Worm (Caenorhabditis elegans) whole organism, L3 larva: ENCODE data around the gene ufbp-1.

ENCODE experiments used
- R02D3.7 ChIP-seq: fragments of 150-350 bp; optimal IDR thresholded peaks from 2 replicates; lab custom pipeline; 2014; ENCODE audit warnings: missing biosample characterization, missing genetic modification characterization
- aly-2 ChIP-seq: fragments of 150-350 bp; optimal IDR thresholded peaks from 2 replicates; lab custom pipeline; 2014; ENCODE audit warnings: missing biosample characterization, missing genetic modification characterization
- ama-1 ChIP-seq: fragments of 150-350 bp; optimal IDR thresholded peaks from 2 replicates; lab custom pipeline; 2018
- ceh-16 ChIP-seq: sonication (generic microtip); optimal IDR thresholded peaks from 2 replicates; lab custom pipeline; 2017; ENCODE audit warnings: missing biosample characterization, missing genetic modification characterization
- ceh-82 ChIP-seq: fragments of 150-350 bp; optimal IDR thresholded peaks from 2 replicates; lab custom pipeline; 2014; ENCODE audit warnings: missing biosample characterization, missing genetic modification characterization
- ceh-9 ChIP-seq: sonication (generic microtip); optimal IDR thresholded peaks from 2 replicates; lab custom pipeline; 2018; ENCODE audit warnings: missing biosample characterization, missing genetic modification characterization
- daf-12 ChIP-seq: fragments of 150-350 bp; optimal IDR thresholded peaks from 2 replicates; lab custom pipeline; 2014; ENCODE audit warnings: missing biosample characterization, missing genetic modification reagents, missing genetic modification characterization
- egl-27 ChIP-seq: sonication (generic microtip); optimal IDR thresholded peaks from 4 replicates; lab custom pipeline; 2017; ENCODE audit warnings: missing biosample characterization, missing genetic modification reagents, missing genetic modification characterization
- egl-5 ChIP-seq: fragments of 150-350 bp; optimal IDR thresholded peaks from 2 replicates; lab custom pipeline; 2017; ENCODE audit warnings: missing biosample characterization, missing genetic modification reagents, missing genetic modification characterization, inconsistent platforms
- elt-1 ChIP-seq: fragments of 150-350 bp; optimal IDR thresholded peaks from 2 replicates; lab custom pipeline; 2014; ENCODE audit warnings: missing biosample characterization, missing genetic modification characterization
- elt-2 ChIP-seq: sonication (generic microtip); optimal IDR thresholded peaks from 2 replicates; lab custom pipeline; 2016; ENCODE audit warnings: missing genetic modification reagents, mild to moderate bottlenecking, missing genetic modification characterization, missing compliant biosample characterization
- elt-3 ChIP-seq, 3 experiments: fragments of 150-350 bp in 1 of 3; sonication (generic microtip) in 2 of 3; optimal IDR thresholded peaks; 2 replicates in 2 of 3; 4 replicates in 1 of 3; lab custom pipeline; 2014 to 2017; ENCODE audit warnings: missing biosample characterization in 3 of 3, missing genetic modification characterization in 3 of 3
- fkh-2 ChIP-seq: fragments of 150-350 bp; optimal IDR thresholded peaks from 2 replicates; lab custom pipeline; 2014; ENCODE audit warnings: missing biosample characterization, missing genetic modification reagents, missing genetic modification characterization
- hmg-11 ChIP-seq: sonication (generic microtip); optimal IDR thresholded peaks from 2 replicates; lab custom pipeline; 2016; ENCODE audit warnings: missing genetic modification characterization, missing compliant biosample characterization
- lin-15B ChIP-seq: fragments of 150-350 bp; optimal IDR thresholded peaks from 2 replicates; lab custom pipeline; 2014; ENCODE audit warnings: missing biosample characterization, missing genetic modification characterization
- mml-1 ChIP-seq: fragments of 150-350 bp; sonication (generic microtip); optimal IDR thresholded peaks from 3 replicates; lab custom pipeline; 2014; ENCODE audit warnings: missing biosample characterization, missing genetic modification characterization
- nfya-1 ChIP-seq: sonication (generic microtip); optimal IDR thresholded peaks from 2 replicates; lab custom pipeline; 2017; ENCODE audit warnings: missing genetic modification characterization, mild to moderate bottlenecking, missing compliant biosample characterization, antibody characterized with exemption, moderate library complexity; ENCODE audit not compliant: insufficient read depth
- nhr-11 ChIP-seq: fragments of 150-350 bp; optimal IDR thresholded peaks from 2 replicates; lab custom pipeline; 2014; ENCODE audit warnings: missing biosample characterization, missing genetic modification characterization
- nhr-12 ChIP-seq: fragments of 150-350 bp; optimal IDR thresholded peaks from 2 replicates; lab custom pipeline; 2014; ENCODE audit warnings: missing biosample characterization, missing genetic modification characterization
- nhr-23 ChIP-seq: fragments of 150-350 bp; optimal IDR thresholded peaks from 2 replicates; lab custom pipeline; 2014; ENCODE audit warnings: missing biosample characterization, missing genetic modification reagents, missing genetic modification characterization
- nhr-237 ChIP-seq: fragments of 150-350 bp; optimal IDR thresholded peaks from 2 replicates; lab custom pipeline; 2014; ENCODE audit warnings: missing biosample characterization, missing genetic modification characterization
- nhr-25 ChIP-seq: sonication (generic microtip); optimal IDR thresholded peaks from 2 replicates; lab custom pipeline; 2017; ENCODE audit warnings: missing biosample characterization, missing genetic modification characterization
- nhr-28 ChIP-seq: fragments of 150-350 bp; optimal IDR thresholded peaks from 2 replicates; lab custom pipeline; 2014; ENCODE audit warnings: missing biosample characterization, missing genetic modification characterization
- nhr-43 ChIP-seq: sonication (generic microtip); optimal IDR thresholded peaks from 2 replicates; lab custom pipeline; 2016; ENCODE audit warnings: mild to moderate bottlenecking, missing genetic modification characterization, missing compliant biosample characterization; ENCODE audit not compliant: poor library complexity, severe bottlenecking
- nhr-67 ChIP-seq: fragments of 150-350 bp; optimal IDR thresholded peaks from 2 replicates; lab custom pipeline; 2014; ENCODE audit warnings: missing biosample characterization, missing genetic modification characterization
- nhr-76 ChIP-seq: fragments of 150-350 bp; sonication (generic microtip); optimal IDR thresholded peaks from 5 replicates; lab custom pipeline; 2014; ENCODE audit warnings: missing biosample characterization, missing genetic modification characterization
- nhr-77 ChIP-seq: fragments of 150-350 bp; optimal IDR thresholded peaks from 2 replicates; lab custom pipeline; 2014; ENCODE audit warnings: missing biosample characterization, missing genetic modification characterization
- pha-4 ChIP-seq: fragments of 150-350 bp; optimal IDR thresholded peaks from 2 replicates; lab custom pipeline; 2014; ENCODE audit warnings: missing biosample characterization, missing genetic modification reagents, missing genetic modification characterization
- sea-2 ChIP-seq: fragments of 150-350 bp; sonication (generic microtip); optimal IDR thresholded peaks from 4 replicates; lab custom pipeline; 2014; ENCODE audit warnings: missing biosample characterization, missing genetic modification reagents, missing genetic modification characterization
- snpc-4 ChIP-seq: fragments of 150-350 bp; optimal IDR thresholded peaks from 2 replicates; lab custom pipeline; 2014; ENCODE audit warnings: missing biosample characterization, missing genetic modification characterization
- tbx-2 ChIP-seq: sonication (generic microtip); optimal IDR thresholded peaks from 2 replicates; lab custom pipeline; 2016; ENCODE audit warnings: mild to moderate bottlenecking, missing genetic modification characterization, missing compliant biosample characterization
- unc-62 ChIP-seq: fragments of 150-350 bp; sonication (generic microtip); optimal IDR thresholded peaks from 4 replicates; lab custom pipeline; 2014; ENCODE audit warnings: missing biosample characterization, missing genetic modification reagents, missing genetic modification characterization
- zag-1 ChIP-seq: fragments of 150-350 bp; optimal IDR thresholded peaks from 2 replicates; lab custom pipeline; 2014; ENCODE audit warnings: missing biosample characterization, missing genetic modification characterization
- ztf-11 ChIP-seq: fragments of 150-350 bp; optimal IDR thresholded peaks from 2 replicates; lab custom pipeline; 2014; ENCODE audit warnings: missing biosample characterization, missing genetic modification characterization
- ztf-4 ChIP-seq: fragments of 150-350 bp; optimal IDR thresholded peaks from 2 replicates; lab custom pipeline; 2014; ENCODE audit warnings: missing biosample characterization, missing genetic modification characterization

ufbp-1 gene

DNA sequence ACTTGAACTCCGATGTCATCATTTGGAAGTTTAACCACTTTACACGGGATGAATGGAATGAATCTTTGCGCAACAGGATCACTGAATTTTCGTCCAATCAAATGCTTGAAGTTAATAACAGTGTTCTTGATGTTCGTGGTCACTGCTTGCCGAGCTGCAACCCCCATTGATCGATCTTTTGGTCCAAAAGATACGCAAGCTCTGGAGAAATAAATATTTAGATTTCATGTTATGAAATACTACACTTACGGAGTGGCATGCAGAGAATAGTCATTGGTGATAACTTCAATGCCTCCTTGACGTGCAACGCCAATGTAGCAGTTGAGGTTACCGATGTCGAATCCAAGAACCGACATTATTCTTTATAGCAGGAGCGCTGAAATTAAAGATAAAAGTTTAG lies 3.1 kb upstream of the ufbp-1 start, which contains the start of gene hsp-110:
TSS of gene hsp-110 (minus strand) at position 376 of the 400 bp plus-strand sequence.
- no peak for TF ChIP-seq nfya-1 (tag; lab: Kevin White, UChicago)
- no peak for TF ChIP-seq aly-2 (tag; lab: Kevin White, UChicago)
- TF ChIP-seq ztf-4, result no peak
- TF ChIP-seq nhr-12 (tag; lab: Kevin White, UChicago), result no peak
- TF ChIP-seq elt-1, result no peak
- TF ChIP-seq nhr-23 (tag; lab: Kevin White, UChicago), result no peak
- TF ChIP-seq egl-5, result no peak
- no peak for TF ChIP-seq R02D3.7 (tag; lab: Kevin White, UChicago)

DNA sequence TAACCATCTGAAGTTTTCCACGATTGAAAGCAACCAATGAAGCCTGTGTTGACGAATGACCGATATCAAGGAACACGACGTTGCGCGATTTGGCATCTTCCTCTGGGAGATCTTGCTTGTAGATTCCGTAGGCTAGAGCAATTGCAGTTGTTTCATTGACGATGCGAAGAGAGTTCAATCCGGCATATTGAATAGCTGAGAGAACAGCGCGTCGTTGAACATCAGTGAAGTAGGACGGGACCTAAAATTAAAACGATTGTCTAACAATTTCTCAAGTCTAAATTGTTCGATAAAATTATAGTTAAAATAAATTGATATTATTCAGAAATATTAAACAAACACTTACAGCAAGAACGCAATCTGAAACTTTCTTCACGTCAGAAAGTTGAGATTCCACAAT lies 2.7 kb upstream of the ufbp-1 start:
- TF ChIP-seq pha-4 (tag; lab: Kevin White, UChicago) (peak; percentile 16), unc-62 (GFP tag; lab: Kevin White, UChicago) (no peak), ama-1 (lab: Kevin White, UChicago) (peak; percentile 81)

DNA sequence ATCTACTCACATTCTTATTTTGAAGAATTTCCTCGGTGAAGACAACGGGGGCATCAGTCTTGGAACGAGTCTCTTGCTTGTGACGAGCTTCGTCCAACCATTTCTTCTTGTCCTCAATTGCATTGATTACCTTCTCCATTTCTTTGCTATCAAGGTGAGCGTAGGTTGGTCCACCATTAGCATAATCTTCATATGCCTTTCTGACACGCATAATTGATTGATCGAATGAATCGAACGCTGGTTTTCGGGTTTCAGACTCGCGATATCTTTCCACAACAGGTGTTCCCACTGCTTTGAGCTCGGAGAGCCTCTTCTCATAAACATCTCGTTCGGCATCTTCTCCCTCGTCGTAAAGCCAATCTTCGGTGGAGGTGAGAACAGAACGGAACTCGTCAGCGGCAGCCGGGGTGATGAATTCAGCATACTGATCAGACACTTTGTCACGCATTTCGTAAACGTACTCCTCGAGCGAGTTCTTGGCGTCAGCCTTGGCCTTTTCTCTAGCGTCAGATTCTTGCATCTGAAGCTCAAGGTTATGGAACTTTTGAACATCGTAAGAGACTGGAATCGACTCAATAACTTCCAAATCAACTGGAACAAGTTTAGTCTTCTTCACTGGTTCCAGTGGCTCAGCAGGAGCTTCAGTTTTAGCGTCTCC lies 1.2 kb upstream of the ufbp-1 start:
- TF ChIP-seq elt-2, result no peak
- TF ChIP-seq elt-1, result no peak
- TF ChIP-seq ama-1 (lab: Kevin White, UChicago), result peak; percentile 27
- no peak for TF ChIP-seq R02D3.7 (tag; lab: Kevin White, UChicago)
- TF ChIP-seq nhr-67 (tag; lab: Kevin White, UChicago), result no peak
- no peak for TF ChIP-seq aly-2 (tag; lab: Kevin White, UChicago)
- TF ChIP-seq nhr-25 (tag; lab: Kevin White, UChicago), result no peak

DNA sequence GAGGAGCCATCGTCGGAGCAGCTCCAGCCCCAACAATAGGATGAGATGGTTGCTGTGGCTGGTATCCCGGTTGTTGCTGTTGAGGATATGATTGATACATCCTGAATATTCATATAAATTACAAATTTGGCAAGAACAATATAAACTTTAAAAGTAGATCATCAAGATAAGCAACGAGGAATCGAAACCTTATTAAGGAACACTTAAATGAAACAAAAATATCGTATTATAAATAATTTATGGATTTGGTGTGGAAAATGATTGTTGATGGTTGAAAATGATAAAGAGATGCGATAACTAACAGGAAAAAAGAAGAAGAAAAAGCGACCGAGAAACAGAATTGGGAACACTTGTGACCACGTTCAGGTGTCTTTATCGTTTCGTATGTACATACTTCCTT lies 4.1 kb downstream of the ufbp-1 start, which contains the start of gene pqn-96:
TSS of gene pqn-96 (minus strand) at position 101 of the 400 bp plus-strand sequence.
- no peak for TF ChIP-seq snpc-4 (tag; lab: Kevin White, UChicago)
- no peak for TF ChIP-seq mml-1 (tag; lab: Kevin White, UChicago)
- no peak for TF ChIP-seq ztf-4
- no peak for TF ChIP-seq elt-1
- TF ChIP-seq daf-12 (tag; lab: Kevin White, UChicago), result no peak
- TF ChIP-seq nhr-76, result no peak
- no peak for TF ChIP-seq hmg-11 (tag; lab: Kevin White, UChicago)
- TF ChIP-seq ceh-82 (tag; lab: Kevin White, UChicago), result no peak
- no peak for TF ChIP-seq tbx-2
- no peak for TF ChIP-seq elt-3 (tag; optimal IDR thresholded peaks at IDR 0.05; lab: Kevin White, UChicago)
- no peak for TF ChIP-seq nhr-77 (tag; lab: Kevin White, UChicago)

DNA sequence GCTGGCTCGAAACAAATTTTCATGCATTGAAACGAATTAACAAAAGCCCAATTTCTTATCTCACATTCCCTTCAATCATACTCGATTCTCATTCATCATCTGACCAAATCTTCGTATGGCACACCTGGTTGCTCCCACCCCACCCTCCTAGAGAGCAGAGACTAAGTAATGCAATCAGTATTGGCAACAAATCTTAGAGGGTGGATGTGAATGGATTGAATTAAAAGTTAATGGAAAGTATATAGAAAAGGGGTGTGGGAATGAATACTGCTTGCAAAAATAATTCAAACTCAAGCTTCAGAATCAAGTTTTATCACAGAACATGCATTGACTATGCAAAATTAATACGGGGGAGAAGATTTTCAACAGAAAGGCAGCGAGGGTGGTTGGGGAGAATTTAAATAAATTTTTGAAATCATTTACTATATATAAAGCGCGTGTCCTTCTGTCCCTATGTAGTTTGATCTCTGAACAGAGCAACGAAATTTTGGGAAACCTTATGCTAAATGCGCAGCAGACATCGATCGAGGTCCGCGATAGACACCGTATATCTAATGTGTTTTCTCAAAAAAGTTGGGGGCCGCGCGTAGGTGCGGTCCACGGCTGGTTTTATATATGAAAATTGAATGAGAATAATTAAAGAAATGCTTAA lies 5.5 kb downstream of the ufbp-1 start:
- TF ChIP-seq ama-1 (lab: Kevin White, UChicago) (peak; percentile 45), elt-2 (no peak), daf-12 (tag; lab: Kevin White, UChicago) (no peak), zag-1 (tag; lab: Kevin White, UChicago) (no peak), ztf-4 (no peak), nhr-25 (tag; lab: Kevin White, UChicago) (no peak)
- TF ChIP-seq, all 47 proteins: peak for 1

DNA sequence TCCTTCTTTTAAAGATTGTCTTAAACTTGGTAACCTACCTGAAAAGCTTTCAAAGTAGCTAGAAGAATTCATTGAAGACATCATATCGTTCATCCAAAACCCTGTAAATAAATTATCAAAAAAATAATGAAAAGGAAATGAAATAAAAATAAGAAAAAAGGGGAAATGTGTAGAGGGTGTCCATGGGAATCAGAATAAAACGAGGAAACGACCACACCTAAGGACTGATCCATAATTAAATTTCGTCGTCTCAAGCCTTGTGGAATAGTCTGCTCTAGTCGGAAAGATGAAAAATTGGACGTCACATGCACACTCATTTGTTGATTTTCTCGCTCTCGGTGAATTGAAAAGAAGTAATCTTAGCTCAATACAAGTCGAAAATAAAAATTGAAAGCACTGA lies 8.3 kb downstream of the ufbp-1 start, which contains the start of gene ZK1236.9:
TSS of gene ZK1236.9 (minus strand) at position 101 of the 400 bp plus-strand sequence.
- TF ChIP-seq ceh-9 (tag; lab: Kevin White, UChicago) (no peak), tbx-2 (no peak), ceh-16 (tag; lab: Kevin White, UChicago) (no peak), nhr-43 (no peak), nhr-28 (tag; lab: Kevin White, UChicago) (no peak), nhr-11 (tag; lab: Kevin White, UChicago) (no peak), lin-15B (tag; lab: Kevin White, UChicago) (no peak), sea-2 (no peak), ztf-4 (no peak), ama-1 (lab: Kevin White, UChicago) (no peak), ztf-11 (no peak), nhr-237 (tag; lab: Kevin White, UChicago) (no peak), elt-1 (no peak), nhr-77 (tag; lab: Kevin White, UChicago) (no peak), fkh-2 (tag; lab: Kevin White, UChicago) (no peak), egl-27 (tag; lab: Kevin White, UChicago) (no peak)
